Worm (Caenorhabditis elegans) whole organism, L2 larva: ENCODE data around the gene C56C10.9.

Experiments used
- aly-2 ChIP-seq: fragments of 150-350 bp; optimal IDR thresholded peaks from 2 replicates; lab custom pipeline; 2014; ENCODE audit warnings: missing biosample characterization, missing genetic modification characterization
- ama-1 ChIP-seq: fragments of 150-350 bp; optimal IDR thresholded peaks from 2 replicates; lab custom pipeline; 2018; ENCODE audit warnings: inconsistent platforms
- egl-27 ChIP-seq: sonication (generic microtip); optimal IDR thresholded peaks from 3 replicates; lab custom pipeline; 2017; ENCODE audit warnings: missing biosample characterization, missing genetic modification reagents, missing genetic modification characterization
- lin-13 ChIP-seq: fragments of 150-350 bp; optimal IDR thresholded peaks from 2 replicates; lab custom pipeline; 2014; ENCODE audit warnings: missing biosample characterization, missing genetic modification reagents, missing genetic modification characterization
- nhr-237 ChIP-seq: fragments of 150-350 bp; optimal IDR thresholded peaks from 2 replicates; lab custom pipeline; 2014; ENCODE audit warnings: missing biosample characterization, missing genetic modification characterization
- nhr-25 ChIP-seq: fragments of 150-350 bp; sonication (generic microtip); optimal IDR thresholded peaks from 3 replicates; lab custom pipeline; 2014; ENCODE audit warnings: missing biosample characterization, missing genetic modification characterization
- snpc-4 ChIP-seq: fragments of 150-350 bp; optimal IDR thresholded peaks from 2 replicates; lab custom pipeline; 2014; ENCODE audit warnings: missing biosample characterization, missing genetic modification characterization

DNA sequence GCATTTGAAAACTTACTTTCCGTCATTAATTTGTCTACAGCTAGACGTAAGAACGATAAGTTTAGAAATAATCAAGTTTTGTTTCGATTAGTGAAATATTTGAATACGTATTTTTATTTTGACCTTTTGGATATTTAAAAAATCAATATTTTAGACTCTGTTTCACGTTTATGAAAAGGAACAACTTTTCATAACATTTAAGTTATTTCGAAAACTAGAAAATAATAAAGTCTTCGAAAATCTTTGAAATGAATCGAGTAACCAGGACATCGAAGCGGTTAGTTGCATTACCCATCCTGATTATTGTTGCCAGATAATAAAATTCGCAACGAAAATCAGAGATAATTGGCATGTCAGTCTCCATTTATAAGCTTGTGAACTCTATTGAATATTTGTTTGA is 10.9 kb downstream of the C56C10.9 start, which contains the start of gene C56C10.6:
- TF ChIP-seq snpc-4 (no peak), egl-27 (tag; lab: Kevin White, UChicago) (no peak), nhr-25 (no peak), ama-1 (lab: Kevin White, UChicago) (no peak), aly-2 (tag; lab: Kevin White, UChicago) (no peak), nhr-237 (tag; lab: Kevin White, UChicago) (no peak), lin-13 (GFP tag; lab: Kevin White, UChicago) (no peak)
